Fruit fly (Drosophila melanogaster): ENCODE results near the gene ArgRS.
A peak's percentile ranks its signal among the peaks of the same experiment; 100 is the strongest.

ArgRS gene

DNA sequence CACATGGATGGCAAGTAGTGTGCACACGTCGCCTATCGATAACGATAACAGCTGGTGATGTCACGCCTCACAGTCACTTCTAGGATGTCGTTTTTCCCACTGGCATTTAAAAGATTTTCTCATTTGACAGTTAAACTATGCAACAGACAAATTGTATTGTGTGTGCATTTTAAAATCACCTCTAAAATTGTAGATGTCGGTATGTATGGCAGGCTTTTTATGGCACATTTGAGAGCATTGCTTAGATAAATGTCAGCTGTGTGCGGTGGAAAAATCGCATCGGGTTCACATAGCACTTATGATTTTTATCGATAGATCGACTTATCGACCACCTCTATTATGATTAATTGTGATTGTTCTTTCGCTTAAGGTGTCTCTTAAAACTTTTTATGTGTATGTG, at the start of gene ArgRS, which contains the start of gene CG8578 (continued):
- TF ChIP-seq Jarid2 (GFP tag; optimal IDR thresholded peaks at IDR 0.05) (no peak), wdn (GFP tag; IDR thresholded peaks at IDR 0.05) (0 out of 2 replicates have a peak, but pooled peaks have one; percentile 26), bowl (GFP tag; IDR thresholded peaks at IDR 0.05) (no peak), insv (GFP tag; optimal IDR thresholded peaks at IDR 0.05) (peak in 1 of 2 experiments; percentile 40), slbo (GFP tag; IDR thresholded peaks at IDR 0.05) (peak; percentile 72), Dip3 (GFP tag; optimal IDR thresholded peaks at IDR 0.05) (peak; percentile 13), CoRest (tag; optimal IDR thresholded peaks at IDR 0.05) (peak; percentile 54), CG11456 (GFP tag; IDR thresholded peaks at IDR 0.05) (no peak), NC2β (GFP tag; optimal IDR thresholded peaks at IDR 0.05) (peak; percentile 30), CG10321 (GFP tag; IDR thresholded peaks at IDR 0.05) (no peak), caup (GFP tag; optimal IDR thresholded peaks at IDR 0.05; ENCODE audit: severe bottlenecking) (no peak), Oaz (GFP tag; IDR thresholded peaks at IDR 0.05) (peak; percentile 15; the same call in 1 of the 2 replicates), Bteb2 (GFP tag; optimal IDR thresholded peaks at IDR 0.05) (peak; percentile 16), toy (GFP tag; IDR thresholded peaks at IDR 0.05) (no peak), sd (tag; optimal IDR thresholded peaks at IDR 0.05) (no peak), pan (optimal IDR thresholded peaks at IDR 0.05) (no peak), pan (GFP tag; optimal IDR thresholded peaks at IDR 0.05 in 1 of 2, IDR thresholded peaks at IDR 0.05 in 1 of 2) (peak in 1 of 2 experiments; percentile 76), CG14860 (GFP tag; IDR thresholded peaks at IDR 0.05; ENCODE audit: partially characterized antibody) (peak; percentile 90), pfk (GFP tag; optimal IDR thresholded peaks at IDR 0.05) (no peak), CG2875 (GFP tag; optimal IDR thresholded peaks at IDR 0.05) (no peak), CG4854 (GFP tag; optimal IDR thresholded peaks at IDR 0.05) (no peak), CG13424 (tag; optimal IDR thresholded peaks at IDR 0.05) (peak; percentile 50), eyg (GFP tag; optimal IDR thresholded peaks at IDR 0.05) (no peak), CG7372 (GFP tag; IDR thresholded peaks at IDR 0.05) (peak; percentile 77), Sox102F (GFP tag; optimal IDR thresholded peaks at IDR 0.05) (no peak), Sin3A (optimal IDR thresholded peaks at IDR 0.05) (peak; percentile 96), CG34376 (GFP tag; optimal IDR thresholded peaks at IDR 0.05) (peak; percentile 28), Bdp1 (GFP tag; optimal IDR thresholded peaks at IDR 0.05) (no peak), Ravus (GFP tag; IDR thresholded peaks at IDR 0.05) (no peak), hkb (optimal IDR thresholded peaks at IDR 0.05) (peak; percentile 48), hkb (GFP tag; IDR thresholded peaks at IDR 0.05) (peak; percentile 47; the same call in 1 of the 2 replicates), CG7271 (tag; optimal IDR thresholded peaks at IDR 0.05) (no peak), CG11723 (GFP tag; optimal IDR thresholded peaks at IDR 0.05) (no peak), cg (GFP tag; optimal IDR thresholded peaks at IDR 0.05) (peak; percentile 26), ind (GFP tag; optimal IDR thresholded peaks at IDR 0.05) (peak; percentile 28), row (GFP tag; IDR thresholded peaks at IDR 0.05) (peak; percentile 89), Vsx1 (GFP tag; optimal IDR thresholded peaks at IDR 0.05) (no peak), Doc3 (GFP tag; IDR thresholded peaks at IDR 0.05; ENCODE audit: partially characterized antibody) (peak; percentile 61), C15 (GFP tag; IDR thresholded peaks at IDR 0.05) (no peak), Dad (GFP tag; optimal IDR thresholded peaks at IDR 0.05) (peak; percentile 80), kay (GFP tag; optimal IDR thresholded peaks at IDR 0.05) (peak; percentile 80), CG7928 (GFP tag; optimal IDR thresholded peaks at IDR 0.05) (no peak), YL-1 (GFP tag; optimal IDR thresholded peaks at IDR 0.05) (peak; percentile 34), CHES-1-like (GFP tag; optimal IDR thresholded peaks at IDR 0.05) (peak; percentile 52), dmrt11E (tag; optimal IDR thresholded peaks at IDR 0.05) (peak; percentile 12), CG1529 (GFP tag; optimal IDR thresholded peaks at IDR 0.05) (no peak), esg (GFP tag; conservative IDR thresholded peaks at IDR 0.05) (no peak), Gug (GFP tag; IDR thresholded peaks at IDR 0.05) (peak; percentile 82), odd (GFP tag; optimal IDR thresholded peaks at IDR 0.05) (no peak), CG10979 (tag; optimal IDR thresholded peaks at IDR 0.05) (peak; percentile 21), CG4282 (GFP tag; optimal IDR thresholded peaks at IDR 0.05) (no peak), Poxn (GFP tag; IDR thresholded peaks at IDR 0.05) (no peak)
